Worm (Caenorhabditis elegans) whole organism, L3 larva: ENCODE measurements around the gene pals-27.

Source experiments
- egl-5 ChIP-seq: fragments of 150-350 bp; optimal IDR thresholded peaks from 2 replicates; lab custom pipeline; 2017; ENCODE audit warnings: missing biosample characterization, missing genetic modification reagents, missing genetic modification characterization, inconsistent platforms
- elt-3 ChIP-seq, 3 experiments: fragments of 150-350 bp in 1 of 3; sonication (generic microtip) in 2 of 3; optimal IDR thresholded peaks; 2 replicates in 2 of 3; 4 replicates in 1 of 3; lab custom pipeline; 2014 to 2017; ENCODE audit warnings: missing biosample characterization in 3 of 3, missing genetic modification characterization in 3 of 3
- fkh-10 ChIP-seq: sonication (generic microtip); optimal IDR thresholded peaks from 2 replicates; lab custom pipeline; 2017; ENCODE audit warnings: missing biosample characterization, missing genetic modification reagents, missing genetic modification characterization
- lin-15B ChIP-seq: fragments of 150-350 bp; optimal IDR thresholded peaks from 2 replicates; lab custom pipeline; 2014; ENCODE audit warnings: missing biosample characterization, missing genetic modification characterization
- nfya-1 ChIP-seq: sonication (generic microtip); optimal IDR thresholded peaks from 2 replicates; lab custom pipeline; 2017; ENCODE audit warnings: missing genetic modification characterization, mild to moderate bottlenecking, missing compliant biosample characterization, antibody characterized with exemption, moderate library complexity; ENCODE audit not compliant: insufficient read depth
- nhr-23 ChIP-seq: fragments of 150-350 bp; optimal IDR thresholded peaks from 2 replicates; lab custom pipeline; 2014; ENCODE audit warnings: missing biosample characterization, missing genetic modification reagents, missing genetic modification characterization
- nhr-237 ChIP-seq: fragments of 150-350 bp; optimal IDR thresholded peaks from 2 replicates; lab custom pipeline; 2014; ENCODE audit warnings: missing biosample characterization, missing genetic modification characterization
- nhr-76 ChIP-seq: fragments of 150-350 bp; sonication (generic microtip); optimal IDR thresholded peaks from 5 replicates; lab custom pipeline; 2014; ENCODE audit warnings: missing biosample characterization, missing genetic modification characterization
- pha-4 ChIP-seq: fragments of 150-350 bp; optimal IDR thresholded peaks from 2 replicates; lab custom pipeline; 2014; ENCODE audit warnings: missing biosample characterization, missing genetic modification reagents, missing genetic modification characterization
- pqm-1 ChIP-seq: fragments of 150-350 bp; optimal IDR thresholded peaks from 2 replicates; lab custom pipeline; 2017; ENCODE audit warnings: missing biosample characterization, missing genetic modification characterization, inconsistent platforms
- snpc-4 ChIP-seq: fragments of 150-350 bp; optimal IDR thresholded peaks from 2 replicates; lab custom pipeline; 2014; ENCODE audit warnings: missing biosample characterization, missing genetic modification characterization
- tbx-2 ChIP-seq: sonication (generic microtip); optimal IDR thresholded peaks from 2 replicates; lab custom pipeline; 2016; ENCODE audit warnings: mild to moderate bottlenecking, missing genetic modification characterization, missing compliant biosample characterization
- unc-39 ChIP-seq: sonication (generic microtip); optimal IDR thresholded peaks from 4 replicates; lab custom pipeline; 2017; ENCODE audit warnings: missing biosample characterization, missing genetic modification characterization
- unc-62 ChIP-seq: fragments of 150-350 bp; sonication (generic microtip); optimal IDR thresholded peaks from 4 replicates; lab custom pipeline; 2014; ENCODE audit warnings: missing biosample characterization, missing genetic modification reagents, missing genetic modification characterization

The pals-27 gene

ce11 chrIII:4429402-4429801 lies 48.0 kb downstream of the pals-27 start, which contains the start of gene C28A5.6:
Gene C28A5.6 (minus strand): TSS chrIII:4429502.
- TF ChIP-seq tbx-2 (tag; lab: Kevin White, UChicago) (no peak), unc-62 (no peak), nhr-23 (tag; lab: Kevin White, UChicago) (no peak), pha-4 (tag; lab: Kevin White, UChicago) (no peak), nfya-1 (tag; lab: Kevin White, UChicago) (no peak), fkh-10 (no peak), elt-3 (tag; optimal IDR thresholded peaks at IDR 0.05; lab: Kevin White, UChicago) (no peak), pqm-1 (tag; lab: Kevin White, UChicago) (no peak), lin-15B (tag; lab: Kevin White, UChicago) (no peak), egl-5 (no peak), nhr-76 (tag; lab: Kevin White, UChicago) (no peak), unc-39 (tag; lab: Kevin White, UChicago) (no peak), snpc-4 (tag; lab: Kevin White, UChicago) (no peak), nhr-237 (tag; lab: Kevin White, UChicago) (no peak)
